Worm (Caenorhabditis elegans): ENCODE data around the gene bcs-1.

- TF ChIP-seq ceh-27 (GFP tag; optimal IDR thresholded peaks at IDR 0.05) (no peak), unc-130 (GFP tag; optimal IDR thresholded peaks at IDR 0.05) (no peak), athp-1 (tag; optimal IDR thresholded peaks at IDR 0.05) (no peak), egl-18 (GFP tag; IDR thresholded peaks at IDR 0.05) (no peak), T07F8.4 (tag; optimal IDR thresholded peaks at IDR 0.05) (no peak), sea-2 (GFP tag; IDR thresholded peaks at IDR 0.05) (no peak), ztf-3 (GFP tag; optimal IDR thresholded peaks at IDR 0.05) (no peak), snpc-4 (GFP tag; optimal IDR thresholded peaks at IDR 0.05) (no peak), snpc-4 (tag; optimal IDR thresholded peaks at IDR 0.05) (no peak), unc-62 (GFP tag; optimal IDR thresholded peaks at IDR 0.05) (no peak), lir-1 (GFP tag; conservative IDR thresholded peaks at IDR 0.05) (no peak), C06A6.2 (GFP tag; conservative IDR thresholded peaks at IDR 0.05) (no peak), ekl-4 (GFP tag; IDR thresholded peaks at IDR 0.05) (no peak), ztf-18 (tag; optimal IDR thresholded peaks at IDR 0.05) (no peak)
These were observed 40.4 kb downstream of the bcs-1 start for ce11 chrII:8611330-8611729.

Data from whole organism, young adult.